Fruit fly (Drosophila melanogaster) whole organism: Measurements from ENCODE around the gene Sfp23F.

Experiments
- CG8478 ChIP-seq: fragments of >200 bp; optimal IDR thresholded peaks from 2 replicates; lab custom pipeline; 2018; ENCODE audit warnings: inconsistent platforms
- Dll ChIP-seq: fragments of >200 bp; optimal IDR thresholded peaks from 2 replicates; lab custom pipeline; 2017
- EcR ChIP-seq, 2 experiments: fragments of >200 bp; optimal IDR thresholded peaks; 2 replicates each; lab custom pipeline; 2017; ENCODE audit warnings: missing biosample characterization in 2 of 2, missing genetic modification characterization in 2 of 2, missing genetic modification reagents in 2 of 2
- pan ChIP-seq: fragments of >200 bp; optimal IDR thresholded peaks from 2 replicates; lab custom pipeline; 2017
- psq ChIP-seq: fragments of >200 bp; optimal IDR thresholded peaks from 2 replicates; lab custom pipeline; 2017
- usp ChIP-seq: fragments of >200 bp; optimal IDR thresholded peaks from 2 replicates; lab custom pipeline; 2017; ENCODE audit warnings: missing biosample characterization, missing genetic modification characterization, mixed read lengths

- TF ChIP-seq CG8478 (lab: Kevin White, UChicago) (no peak), pan (lab: Kevin White, UChicago) (no peak), usp (GFP tag; lab: Kevin White, UChicago) (no peak), psq (lab: Kevin White, UChicago) (no peak), Dll (no peak), EcR (GFP tag; optimal IDR thresholded peaks at IDR 0.05; lab: Kevin White, UChicago) (no peak)
Observed at dm6 chr2L:3387643-3388042, at the start of gene Sfp23F.
